Worm (Caenorhabditis elegans) whole organism, young adult: ENCODE measurements around the gene srh-92.

Source experiments
- F49E8.2 ChIP-seq: sonication (generic microtip); optimal IDR thresholded peaks from 3 replicates; lab custom pipeline; 2017; ENCODE audit warnings: missing genetic modification characterization, mild to moderate bottlenecking, missing compliant biosample characterization, antibody characterized with exemption, moderate library complexity; ENCODE audit not compliant: insufficient read depth
- ama-1 ChIP-seq, 3 experiments: fragments of 150-350 bp in 1 of 3; sonication (generic microtip) in 2 of 3; optimal IDR thresholded peaks; 2 replicates each; lab custom pipeline; 2014 to 2018; ENCODE audit warnings: missing biosample characterization in 2 of 3, missing genetic modification characterization in 2 of 3, missing genetic modification reagents in 2 of 3
- ccch-3 ChIP-seq: fragments of 200-800 bp; sonication (Bioruptor generic); optimal IDR thresholded peaks from 2 replicates; lab custom pipeline; 2018; ENCODE audit warnings: mild to moderate bottlenecking, missing genetic modification characterization, missing compliant biosample characterization
- ceh-40 ChIP-seq: fragments of 200-800 bp; sonication (Bioruptor generic); IDR thresholded peaks from 2 replicates; pipeline ENCODE4 v1.3.6; 2022; ENCODE audit warnings: missing genetic modification characterization, missing compliant biosample characterization
- dox-1 ChIP-seq: fragments of 200-800 bp; sonication (Bioruptor generic); IDR thresholded peaks from 2 replicates; pipeline ENCODE4 v1.3.6; 2022; ENCODE audit warnings: missing genetic modification reagents, missing genetic modification characterization, missing compliant biosample characterization
- hlh-26 ChIP-seq: fragments of 200-800 bp; sonication (Bioruptor generic); conservative IDR thresholded peaks from 2 replicates; pipeline ENCODE4 v1.3.6; 2022; ENCODE audit warnings: missing genetic modification reagents, missing genetic modification characterization, missing compliant biosample characterization
- lag-1 ChIP-seq: fragments of 200-800 bp; sonication (Bioruptor generic); IDR thresholded peaks from 2 replicates; pipeline ENCODE4 v1.3.6; 2022; ENCODE audit warnings: missing genetic modification reagents, missing genetic modification characterization, missing compliant biosample characterization
- lsl-1 ChIP-seq: fragments of 200-800 bp; sonication (Bioruptor generic); optimal IDR thresholded peaks from 2 replicates; lab custom pipeline; 2018; ENCODE audit warnings: mild to moderate bottlenecking, missing genetic modification characterization, moderate library complexity, missing compliant biosample characterization
- nfya-2 ChIP-seq: fragments of 200-800 bp; sonication (Bioruptor generic); IDR thresholded peaks from 2 replicates; pipeline ENCODE4 v1.3.6; 2022; ENCODE audit warnings: missing genetic modification reagents, missing genetic modification characterization, missing compliant biosample characterization
- nhr-27 ChIP-seq: fragments of 200-800 bp; sonication (Bioruptor generic); optimal IDR thresholded peaks from 2 replicates; lab custom pipeline; 2018; ENCODE audit warnings: mild to moderate bottlenecking, missing genetic modification characterization, moderate library complexity, missing compliant biosample characterization
- nhr-80 ChIP-seq: sonication (generic microtip); optimal IDR thresholded peaks from 2 replicates; lab custom pipeline; 2016; ENCODE audit warnings: missing genetic modification characterization, missing compliant biosample characterization
- rcor-1 ChIP-seq: fragments of 200-800 bp; sonication (Bioruptor generic); IDR thresholded peaks from 2 replicates; pipeline ENCODE4 v1.3.6; 2022; ENCODE audit warnings: missing genetic modification reagents, missing genetic modification characterization, missing compliant biosample characterization
- sdz-38 ChIP-seq: sonication (generic microtip); optimal IDR thresholded peaks from 2 replicates; lab custom pipeline; 2016; ENCODE audit warnings: missing genotype, missing genetic modification characterization, missing compliant biosample characterization
- ztf-3 ChIP-seq: fragments of 200-800 bp; sonication (Bioruptor generic); optimal IDR thresholded peaks from 2 replicates; lab custom pipeline; 2018; ENCODE audit warnings: mild to moderate bottlenecking, missing genetic modification characterization, missing compliant biosample characterization

- TF ChIP-seq nhr-80 (tag; lab: Kevin White, UChicago) (peak; percentile 58), F49E8.2 (tag; lab: Kevin White, UChicago) (no peak), ztf-3 (GFP tag; lab: Kevin White, UChicago) (peak; percentile 22), ccch-3 (GFP tag; lab: Kevin White, UChicago) (no peak), dox-1 (GFP tag; lab: Robert Waterston, UW) (peak; percentile 65), rcor-1 (GFP tag; lab: Robert Waterston, UW) (no peak), hlh-26 (GFP tag; lab: Robert Waterston, UW) (no peak), lsl-1 (GFP tag; lab: Kevin White, UChicago) (no peak), lag-1 (no peak), sdz-38 (tag; lab: Kevin White, UChicago) (no peak), nfya-2 (0 out of 2 replicates have a peak, but pooled peaks have one; percentile 38), ama-1 (optimal IDR thresholded peaks at IDR 0.05; lab: Kevin White, UChicago) (peak; percentile 88), ama-1 (GFP tag; optimal IDR thresholded peaks at IDR 0.05; lab: Kevin White, UChicago) (no peak), nhr-27 (tag; lab: Kevin White, UChicago) (peak; percentile 33), ceh-40 (0 out of 2 replicates have a peak, but pooled peaks have one; percentile 6)
Measured at ce11 chrV:7432441-7433146, 28.2 kb downstream of the srh-92 start.
